Fruit fly (Drosophila melanogaster) whole organism, embryonic: ENCODE data around the gene cbt.
A peak's percentile ranks its signal among the peaks of the same experiment; 100 is the strongest.

Source experiments
- Asciz ChIP-seq: fragments of 200-800 bp; sonication (Bioruptor generic); optimal IDR thresholded peaks from 2 replicates; lab custom pipeline; 2017; ENCODE audit warnings: missing biosample characterization, mild to moderate bottlenecking, missing genetic modification characterization, missing genetic modification reagents
- Atf-2 ChIP-seq: fragments of 200-800 bp; sonication (Bioruptor generic); optimal IDR thresholded peaks from 2 replicates; lab custom pipeline; 2016; ENCODE audit warnings: missing biosample characterization, missing genetic modification characterization
- Atf6 ChIP-seq: fragments of 200-800 bp; sonication (Bioruptor generic); IDR thresholded peaks from 2 replicates; pipeline ENCODE4 v1.3.6; 2022; ENCODE audit warnings: missing biosample characterization, missing genetic modification characterization
- Bdp1 ChIP-seq: fragments of 200-800 bp; sonication (Bioruptor generic); optimal IDR thresholded peaks from 3 replicates; lab custom pipeline; 2016; ENCODE audit warnings: missing biosample characterization, missing genetic modification characterization
- CG10431 ChIP-seq: fragments of 200-800 bp; sonication (Bioruptor generic); optimal IDR thresholded peaks from 3 replicates; lab custom pipeline; 2018; ENCODE audit warnings: missing biosample characterization, mild to moderate bottlenecking, missing genetic modification characterization
- CG12155 ChIP-seq: fragments of 200-800 bp; sonication (Bioruptor generic); optimal IDR thresholded peaks from 3 replicates; lab custom pipeline; 2016; ENCODE audit warnings: missing biosample characterization, missing genetic modification characterization
- CG13123 ChIP-seq: fragments of 200-800 bp; sonication (Bioruptor generic); optimal IDR thresholded peaks from 2 replicates; lab custom pipeline; 2016; ENCODE audit warnings: missing biosample characterization, missing genetic modification characterization
- CG13287 ChIP-seq: fragments of 200-800 bp; sonication (Bioruptor generic); IDR thresholded peaks from 2 replicates; pipeline ENCODE4 v1.3.6; 2022; ENCODE audit warnings: missing biosample characterization, missing genetic modification characterization; ENCODE audit not compliant: partially characterized antibody
- CG13775 ChIP-seq: fragments of 200-800 bp; sonication (Bioruptor generic); optimal IDR thresholded peaks from 3 replicates; lab custom pipeline; 2017; ENCODE audit warnings: missing biosample characterization, mild to moderate bottlenecking, missing genetic modification characterization
- CG15269 ChIP-seq: fragments of 200-800 bp; sonication (Bioruptor generic); optimal IDR thresholded peaks from 2 replicates; lab custom pipeline; 2018; ENCODE audit warnings: missing biosample characterization, mild to moderate bottlenecking, missing genetic modification characterization, moderate library complexity
- CG1603 ChIP-seq: fragments of 200-800 bp; sonication (Bioruptor generic); optimal IDR thresholded peaks from 2 replicates; lab custom pipeline; 2019; ENCODE audit warnings: missing biosample characterization, mild to moderate bottlenecking, missing genetic modification characterization, moderate library complexity
- CG16863 ChIP-seq: fragments of 200-800 bp; sonication (Bioruptor generic); optimal IDR thresholded peaks from 3 replicates; lab custom pipeline; 2016; ENCODE audit warnings: missing biosample characterization, missing genetic modification characterization
- CG18011 ChIP-seq: fragments of 200-800 bp; sonication (Bioruptor generic); optimal IDR thresholded peaks from 2 replicates; lab custom pipeline; 2017; ENCODE audit warnings: missing biosample characterization, missing genetic modification characterization, mild to moderate bottlenecking, moderate library complexity, missing genotype
- CG30403 ChIP-seq: fragments of 200-800 bp; sonication (Bioruptor generic); optimal IDR thresholded peaks from 3 replicates; lab custom pipeline; 2016; ENCODE audit warnings: missing biosample characterization, missing genetic modification characterization
- CG34224 ChIP-seq: fragments of 200-800 bp; sonication (Bioruptor generic); IDR thresholded peaks from 3 replicates; pipeline ENCODE4 v1.3.6; 2022; ENCODE audit warnings: missing biosample characterization, missing genetic modification characterization; ENCODE audit not compliant: partially characterized antibody
- CG4424 ChIP-seq: fragments of 200-800 bp; sonication (Bioruptor generic); optimal IDR thresholded peaks from 3 replicates; lab custom pipeline; 2016; ENCODE audit warnings: missing biosample characterization, missing genetic modification characterization
- CG4707 ChIP-seq: fragments of 200-800 bp; sonication (Bioruptor generic); optimal IDR thresholded peaks from 2 replicates; lab custom pipeline; 2018; ENCODE audit warnings: missing biosample characterization, mild to moderate bottlenecking, missing genetic modification characterization, moderate library complexity
- CG8290 ChIP-seq, 3 experiments: fragments of 200-800 bp; sonication (Bioruptor generic); optimal IDR thresholded peaks; 2 replicates each; lab custom pipeline; 2016 to 2019; ENCODE audit warnings: missing biosample characterization in 3 of 3, missing genetic modification characterization in 3 of 3, mild to moderate bottlenecking in 2 of 3, moderate library complexity in 1 of 3
- Chrac-16 ChIP-seq: fragments of 200-800 bp; sonication (Bioruptor generic); optimal IDR thresholded peaks from 3 replicates; lab custom pipeline; 2016; ENCODE audit warnings: missing biosample characterization, missing genetic modification characterization
- Ets65A ChIP-seq: fragments of 200-800 bp; sonication (Bioruptor generic); peaks from one replicate; lab custom pipeline; 2016; ENCODE audit warnings: missing biosample characterization, missing genetic modification characterization
- HHEX ChIP-seq: fragments of 200-800 bp; sonication (Bioruptor generic); optimal IDR thresholded peaks from 3 replicates; lab custom pipeline; 2017; ENCODE audit warnings: missing biosample characterization, mild to moderate bottlenecking, missing genetic modification characterization, missing genetic modification reagents
- HmgZ ChIP-seq: fragments of 200-800 bp; sonication (Bioruptor generic); optimal IDR thresholded peaks from 2 replicates; lab custom pipeline; 2018; ENCODE audit warnings: missing biosample characterization, mild to moderate bottlenecking, missing genetic modification characterization
- Hmr ChIP-seq: fragments of 200-800 bp; sonication (Bioruptor generic); optimal IDR thresholded peaks from 3 replicates; lab custom pipeline; 2017; ENCODE audit warnings: mild to moderate bottlenecking, missing biosample characterization, missing genetic modification reagents, missing genetic modification characterization
- MBD-R2 ChIP-seq: fragments of 200-800 bp; sonication (Bioruptor generic); IDR thresholded peaks from 2 replicates; pipeline ENCODE4 v1.3.6; 2022; ENCODE audit warnings: missing biosample characterization, missing genetic modification characterization
- MTF-1 ChIP-seq: fragments of 200-800 bp; sonication (Bioruptor generic); optimal IDR thresholded peaks from 2 replicates; lab custom pipeline; 2018; ENCODE audit warnings: missing biosample characterization, mild to moderate bottlenecking, missing genetic modification characterization, borderline replicate concordance
- Optix ChIP-seq: fragments of 200-800 bp; sonication (Bioruptor generic); IDR thresholded peaks from 3 replicates; pipeline ENCODE4 v1.3.6; 2022; ENCODE audit warnings: missing biosample characterization, missing genetic modification characterization
- TFAM ChIP-seq: fragments of 200-800 bp; sonication (Bioruptor generic); optimal IDR thresholded peaks from 2 replicates; lab custom pipeline; 2017; ENCODE audit warnings: missing biosample characterization, missing genetic modification characterization, inconsistent platforms
- Usf ChIP-seq: fragments of 200-800 bp; sonication (Bioruptor generic); optimal IDR thresholded peaks from 2 replicates; lab custom pipeline; 2017; ENCODE audit warnings: missing genotype, missing biosample characterization, missing genetic modification characterization
- al ChIP-seq: fragments of 200-800 bp; sonication (Bioruptor generic); IDR thresholded peaks from 2 replicates; pipeline ENCODE4 v1.3.6; 2022; ENCODE audit warnings: missing biosample characterization, missing genetic modification characterization
- btn ChIP-seq: fragments of 200-800 bp; sonication (Bioruptor generic); optimal IDR thresholded peaks from 2 replicates; lab custom pipeline; 2016; ENCODE audit warnings: missing biosample characterization, missing genetic modification characterization
- corto ChIP-seq: fragments of 200-800 bp; sonication (Bioruptor generic); optimal IDR thresholded peaks from 2 replicates; lab custom pipeline; 2016; ENCODE audit warnings: missing biosample characterization, mild to moderate bottlenecking, missing genetic modification characterization, moderate library complexity
- crp ChIP-seq, 2 experiments: fragments of 200-800 bp; sonication (Bioruptor generic); optimal IDR thresholded peaks; 2 replicates in 1 of 2; 3 replicates in 1 of 2; lab custom pipeline; 2017; ENCODE audit warnings: missing biosample characterization in 2 of 2, missing genetic modification characterization in 2 of 2, mild to moderate bottlenecking in 1 of 2, moderate library complexity in 1 of 2
- cwo ChIP-seq: fragments of 200-800 bp; sonication (Bioruptor generic); optimal IDR thresholded peaks from 3 replicates; lab custom pipeline; 2017; ENCODE audit warnings: missing biosample characterization, missing genetic modification characterization, mild to moderate bottlenecking, moderate library complexity, missing genetic modification reagents
- en ChIP-seq: fragments of 200-800 bp; sonication (Bioruptor generic); optimal IDR thresholded peaks from 2 replicates; lab custom pipeline; 2016; ENCODE audit warnings: missing biosample characterization, missing genetic modification characterization
- eve ChIP-seq, 2 experiments: fragments of >200 bp; optimal IDR thresholded peaks; 2 replicates each; lab custom pipeline; 2017; ENCODE audit warnings: missing biosample characterization in 2 of 2, missing genetic modification characterization in 2 of 2
- gcm ChIP-seq: fragments of 200-800 bp; sonication (Bioruptor generic); optimal IDR thresholded peaks from 2 replicates; lab custom pipeline; 2019; ENCODE audit warnings: missing biosample characterization, mild to moderate bottlenecking, missing genetic modification characterization, moderate library complexity
- gsb ChIP-seq: fragments of 200-800 bp; sonication (Bioruptor generic); IDR thresholded peaks from 2 replicates; pipeline ENCODE4 v1.3.6; 2022; ENCODE audit warnings: missing biosample characterization, missing genetic modification characterization
- insv ChIP-seq, 2 experiments: fragments of 200-800 bp; sonication (Bioruptor generic); optimal IDR thresholded peaks; 3 replicates each; lab custom pipeline; 2016 to 2018; ENCODE audit warnings: missing biosample characterization in 2 of 2, missing genetic modification characterization in 2 of 2
- lbe ChIP-seq: fragments of 200-800 bp; sonication (Bioruptor generic); optimal IDR thresholded peaks from 2 replicates; lab custom pipeline; 2016; ENCODE audit warnings: missing biosample characterization, mild to moderate bottlenecking, missing genetic modification characterization
- phol ChIP-seq: fragments of 200-800 bp; sonication (Bioruptor generic); optimal IDR thresholded peaks from 3 replicates; lab custom pipeline; 2018; ENCODE audit warnings: missing biosample characterization, mild to moderate bottlenecking, missing genetic modification characterization, moderate library complexity
- psq ChIP-seq: fragments of 200-800 bp; sonication (Bioruptor generic); optimal IDR thresholded peaks from 2 replicates; lab custom pipeline; 2017; ENCODE audit warnings: missing biosample characterization, missing genetic modification characterization
- sisA ChIP-seq: fragments of 200-800 bp; sonication (Bioruptor generic); IDR thresholded peaks from 2 replicates; pipeline ENCODE4 v1.3.6; 2022; ENCODE audit warnings: missing biosample characterization, missing genetic modification characterization
- sna ChIP-seq: fragments of 200-800 bp; sonication (Bioruptor generic); IDR thresholded peaks from 2 replicates; pipeline ENCODE4 v1.3.6; 2022; ENCODE audit warnings: missing biosample characterization, missing genetic modification characterization; ENCODE audit not compliant: partially characterized antibody
- sqz ChIP-seq: fragments of 200-800 bp; sonication (Bioruptor generic); optimal IDR thresholded peaks from 3 replicates; lab custom pipeline; 2018; ENCODE audit warnings: missing biosample characterization, mild to moderate bottlenecking, missing genetic modification characterization
- ssp ChIP-seq: fragments of 200-800 bp; sonication (Bioruptor generic); IDR thresholded peaks from 2 replicates; pipeline ENCODE4 v1.3.6; 2022; ENCODE audit warnings: missing biosample characterization, missing genetic modification characterization
- unc-4 ChIP-seq: fragments of 200-800 bp; sonication (Bioruptor generic); IDR thresholded peaks from 2 replicates; pipeline ENCODE4 v1.3.6; 2022; ENCODE audit warnings: missing biosample characterization, missing genetic modification characterization; ENCODE audit not compliant: partially characterized antibody
- vvl ChIP-seq: fragments of 200-800 bp; sonication (Bioruptor generic); IDR thresholded peaks from 2 replicates; pipeline ENCODE4 v1.3.6; 2022; ENCODE audit warnings: missing biosample characterization, missing genetic modification characterization
- wdn ChIP-seq: fragments of 200-800 bp; sonication (Bioruptor generic); IDR thresholded peaks from 2 replicates; pipeline ENCODE4 v1.3.6; 2022; ENCODE audit warnings: missing biosample characterization, missing genetic modification characterization
- zen2 ChIP-seq: fragments of 200-800 bp; sonication (Bioruptor generic); IDR thresholded peaks from 3 replicates; pipeline ENCODE4 v1.3.6; 2022; ENCODE audit warnings: missing biosample characterization, missing genetic modification characterization; ENCODE audit not compliant: partially characterized antibody

cbt gene

dm6 chr2L:481757-482450, 2.4 kb upstream of the cbt start (continued):
- TF ChIP-seq Ets65A (GFP tag; lab: Kevin White, UChicago) = peak; percentile 93
- TF ChIP-seq crp (GFP tag; optimal IDR thresholded peaks at IDR 0.05; lab: Kevin White, UChicago) = peak in 1 of 2 experiments; percentile 6
- no peak for TF ChIP-seq TFAM (GFP tag; lab: Kevin White, UChicago)
- no peak for TF ChIP-seq vvl (GFP tag; lab: Robert Waterston, UW)
- no peak for TF ChIP-seq insv (GFP tag; optimal IDR thresholded peaks at IDR 0.05; lab: Kevin White, UChicago)
- no peak for TF ChIP-seq Optix (GFP tag; lab: Robert Waterston, UW)
- peak; percentile 35 for TF ChIP-seq gcm (GFP tag; lab: Kevin White, UChicago)
- TF ChIP-seq btn = no peak
- peak; percentile 10 for TF ChIP-seq CG16863 (GFP tag; lab: Kevin White, UChicago)
- no peak for TF ChIP-seq sisA (GFP tag; lab: Robert Waterston, UW)
- TF ChIP-seq CG30403 (GFP tag; lab: Kevin White, UChicago) = peak; percentile 84
- peak; percentile 61 for TF ChIP-seq CG4424 (GFP tag; lab: Kevin White, UChicago)
- no peak for TF ChIP-seq ssp (GFP tag; lab: Robert Waterston, UW)
- TF ChIP-seq wdn (GFP tag; lab: Robert Waterston, UW) = no peak
- TF ChIP-seq Bdp1 (GFP tag; lab: Kevin White, UChicago) = peak; percentile 48
- peak; percentile 51 for TF ChIP-seq sqz (GFP tag; lab: Kevin White, UChicago)
- TF ChIP-seq HmgZ (tag; lab: Kevin White, UChicago) = peak; percentile 83
- peak; percentile 58 for TF ChIP-seq Chrac-16
- no peak for TF ChIP-seq zen2 (GFP tag; lab: Robert Waterston, UW)
- no peak for TF ChIP-seq Atf-2 (GFP tag; lab: Kevin White, UChicago)
- peak; percentile 95 for TF ChIP-seq Hmr (GFP tag; lab: Kevin White, UChicago)
- peak; percentile 13 for TF ChIP-seq lbe (GFP tag; lab: Kevin White, UChicago)
- TF ChIP-seq Asciz (GFP tag; lab: Kevin White, UChicago) = peak; percentile 69
- TF ChIP-seq sna (GFP tag; lab: Robert Waterston, UW) = no peak
- TF ChIP-seq corto (GFP tag; lab: Kevin White, UChicago) = no peak
- no peak for TF ChIP-seq CG34224 (GFP tag; lab: Robert Waterston, UW)
- peak in 1 of 2 experiments; percentile 80 for TF ChIP-seq eve (GFP tag; optimal IDR thresholded peaks at IDR 0.05; lab: Kevin White, UChicago)
- peak; percentile 54 for TF ChIP-seq CG13123 (GFP tag; lab: Kevin White, UChicago)
- TF ChIP-seq unc-4 (GFP tag; lab: Robert Waterston, UW) = no peak
- TF ChIP-seq CG13775 (GFP tag; lab: Kevin White, UChicago) = peak; percentile 78
- TF ChIP-seq CG13287 = no peak
- TF ChIP-seq Usf = no peak
- TF ChIP-seq CG1603 (tag; lab: Kevin White, UChicago) = peak; percentile 70
- no peak for TF ChIP-seq en
- TF ChIP-seq phol (tag; lab: Kevin White, UChicago) = peak; percentile 64
- TF ChIP-seq CG15269 = peak; percentile 89
- peak; percentile 88 for TF ChIP-seq HHEX
- peak; percentile 32 for TF ChIP-seq psq (GFP tag; lab: Kevin White, UChicago)
- TF ChIP-seq Atf6 = no peak
- no peak for TF ChIP-seq CG4707 (GFP tag; lab: Kevin White, UChicago)
- peak; percentile 71 for TF ChIP-seq CG18011 (GFP tag; lab: Kevin White, UChicago)
- no peak for TF ChIP-seq MTF-1 (GFP tag; lab: Kevin White, UChicago)
- peak; percentile 96 for TF ChIP-seq cwo (GFP tag; lab: Kevin White, UChicago)
- no peak for TF ChIP-seq CG8290 (GFP tag; optimal IDR thresholded peaks at IDR 0.05; lab: Kevin White, UChicago)
- peak in 1 of 2 experiments; percentile 83 for TF ChIP-seq CG8290 (tag; optimal IDR thresholded peaks at IDR 0.05; lab: Kevin White, UChicago)
- peak; percentile 77 for TF ChIP-seq CG12155 (GFP tag; lab: Kevin White, UChicago)
- TF ChIP-seq MBD-R2 (GFP tag; lab: Robert Waterston, UW) = no peak
- no peak for TF ChIP-seq al (GFP tag; lab: Robert Waterston, UW)
- TF ChIP-seq CG10431 (GFP tag; lab: Kevin White, UChicago) = no peak
- TF ChIP-seq gsb (GFP tag; lab: Robert Waterston, UW) = no peak
